Worm (Caenorhabditis elegans) whole organism, L4 larva: ENCODE results near the gene C15H11.13.

Experiments used
- F10B5.3 ChIP-seq: sonication (generic microtip); optimal IDR thresholded peaks from 2 replicates; lab custom pipeline; 2016; ENCODE audit warnings: mild to moderate bottlenecking, missing genetic modification characterization, missing compliant biosample characterization
- F44E2.7 ChIP-seq: fragments of 200-800 bp; sonication (Bioruptor generic); IDR thresholded peaks from 2 replicates; pipeline ENCODE4 v2.1.2; 2022; ENCODE audit warnings: missing genetic modification characterization, missing compliant biosample characterization
- F49E8.2 ChIP-seq: sonication (generic microtip); optimal IDR thresholded peaks from 2 replicates; lab custom pipeline; 2016; ENCODE audit warnings: missing compliant biosample characterization, mild to moderate bottlenecking, missing genetic modification characterization, borderline replicate concordance
- R02D3.7 ChIP-seq: fragments of 150-350 bp; sonication (generic microtip); optimal IDR thresholded peaks from 3 replicates; lab custom pipeline; 2014; ENCODE audit warnings: missing biosample characterization, missing genetic modification characterization
- T26A8.4 ChIP-seq: fragments of 200-800 bp; sonication (Bioruptor generic); IDR thresholded peaks from 2 replicates; pipeline ENCODE4 v1.3.6; 2022; ENCODE audit warnings: missing genetic modification characterization, missing compliant biosample characterization
- Y5F2A.4 ChIP-seq: fragments of 200-800 bp; sonication (Bioruptor generic); optimal IDR thresholded peaks from 2 replicates; lab custom pipeline; 2018; ENCODE audit warnings: mild to moderate bottlenecking, missing genetic modification characterization, missing compliant biosample characterization
- Y75B8A.6 ChIP-seq: fragments of 200-800 bp; sonication (Bioruptor generic); IDR thresholded peaks from 2 replicates; pipeline ENCODE4 v1.3.6; 2022; ENCODE audit warnings: missing genetic modification reagents, missing genetic modification characterization, missing compliant biosample characterization
- ZK337.2 ChIP-seq: fragments of 200-800 bp; sonication (Bioruptor generic); IDR thresholded peaks from 2 replicates; pipeline ENCODE4 v1.3.6; 2022; ENCODE audit warnings: missing genetic modification reagents, missing genetic modification characterization, missing compliant biosample characterization
- aha-1 ChIP-seq: fragments of 150-350 bp; peaks from one replicate; lab custom pipeline; 2014; ENCODE audit warnings: missing biosample characterization, missing genetic modification characterization
- ama-1 ChIP-seq: fragments of 150-350 bp; optimal IDR thresholded peaks from 2 replicates; lab custom pipeline; 2014; ENCODE audit warnings: inconsistent platforms, mixed read lengths
- arid-1 ChIP-seq: fragments of 200-800 bp; sonication (Bioruptor generic); conservative IDR thresholded peaks from 2 replicates; pipeline ENCODE4 v1.3.6; 2022; ENCODE audit warnings: missing genetic modification reagents, missing genetic modification characterization, missing compliant biosample characterization
- ceh-28 ChIP-seq: fragments of 150-350 bp; optimal IDR thresholded peaks from 2 replicates; lab custom pipeline; 2014; ENCODE audit warnings: missing biosample characterization, missing genetic modification reagents, missing genetic modification characterization
- ceh-32 ChIP-seq: sonication (generic microtip); optimal IDR thresholded peaks from 2 replicates; lab custom pipeline; 2016; ENCODE audit warnings: mild to moderate bottlenecking, missing genetic modification characterization, missing compliant biosample characterization; ENCODE audit not compliant: poor library complexity
- ceh-44 ChIP-seq: fragments of 200-800 bp; sonication (Bioruptor generic); IDR thresholded peaks from 2 replicates; pipeline ENCODE4 v1.3.6; 2022; ENCODE audit warnings: missing genetic modification reagents, missing genetic modification characterization, missing compliant biosample characterization
- cey-2 ChIP-seq: sonication (generic microtip); optimal IDR thresholded peaks from 3 replicates; lab custom pipeline; 2017; ENCODE audit warnings: missing genetic modification characterization, mild to moderate bottlenecking, missing compliant biosample characterization, antibody characterized with exemption, borderline replicate concordance; ENCODE audit not compliant: insufficient read depth
- daf-12 ChIP-seq: fragments of 150-350 bp; optimal IDR thresholded peaks from 2 replicates; lab custom pipeline; 2014; ENCODE audit warnings: missing biosample characterization, missing genetic modification reagents, missing genetic modification characterization
- daf-16 ChIP-seq, 3 experiments: sonication (generic microtip); optimal IDR thresholded peaks; 2 replicates each; lab custom pipeline; 2016 to 2017; ENCODE audit warnings: missing genetic modification characterization in 3 of 3, missing genetic modification reagents in 3 of 3, mild to moderate bottlenecking in 2 of 3, missing compliant biosample characterization in 2 of 3, missing biosample characterization in 1 of 3, moderate library complexity in 1 of 3
- daf-19 ChIP-seq: fragments of 200-800 bp; sonication (Bioruptor generic); conservative IDR thresholded peaks from 2 replicates; pipeline ENCODE4 v1.3.6; 2022; ENCODE audit warnings: missing genetic modification characterization, missing compliant biosample characterization
- dmd-6 ChIP-seq: fragments of 200-800 bp; sonication (Bioruptor generic); IDR thresholded peaks from 2 replicates; pipeline ENCODE4 v1.3.6; 2022; ENCODE audit warnings: missing genetic modification reagents, missing genetic modification characterization, missing compliant biosample characterization
- dpl-1 ChIP-seq: fragments of 150-350 bp; optimal IDR thresholded peaks from 2 replicates; lab custom pipeline; 2014; ENCODE audit warnings: missing biosample characterization, missing genetic modification reagents, missing genetic modification characterization
- egl-27 ChIP-seq: sonication (generic microtip); optimal IDR thresholded peaks from 3 replicates; lab custom pipeline; 2017; ENCODE audit warnings: missing biosample characterization, missing genetic modification reagents, missing genetic modification characterization
- fkh-10 ChIP-seq: fragments of 150-350 bp; optimal IDR thresholded peaks from 2 replicates; lab custom pipeline; 2014; ENCODE audit warnings: missing biosample characterization, missing genetic modification reagents, missing genetic modification characterization
- hlh-11 ChIP-seq: fragments of 200-800 bp; sonication (Bioruptor generic); optimal IDR thresholded peaks from 2 replicates; lab custom pipeline; 2018; ENCODE audit warnings: mild to moderate bottlenecking, missing genetic modification characterization, missing compliant biosample characterization
- hlh-30 ChIP-seq: sonication (generic microtip); optimal IDR thresholded peaks from 2 replicates; lab custom pipeline; 2017; ENCODE audit warnings: antibody characterized with exemption, mild to moderate bottlenecking, missing genetic modification characterization, missing compliant biosample characterization; ENCODE audit not compliant: insufficient read depth
- hmg-1.1 ChIP-seq: fragments of 200-800 bp; sonication (Bioruptor generic); IDR thresholded peaks from 2 replicates; pipeline ENCODE4 v1.3.6; 2022; ENCODE audit warnings: missing genetic modification reagents, missing genetic modification characterization, missing compliant biosample characterization
- lim-7 ChIP-seq: fragments of 200-800 bp; sonication (Bioruptor generic); IDR thresholded peaks from 2 replicates; pipeline ENCODE4 v1.3.6; 2022; ENCODE audit warnings: missing genetic modification characterization, missing compliant biosample characterization
- lin-1 ChIP-seq: fragments of 200-800 bp; sonication (Bioruptor generic); IDR thresholded peaks from 2 replicates; pipeline ENCODE4 v1.3.6; 2022; ENCODE audit warnings: missing genetic modification reagents, missing genetic modification characterization, missing compliant biosample characterization
- lin-13 ChIP-seq: fragments of 150-350 bp; optimal IDR thresholded peaks from 2 replicates; lab custom pipeline; 2014; ENCODE audit warnings: missing biosample characterization, missing genetic modification reagents, missing genetic modification characterization
- lin-15B ChIP-seq: fragments of 150-350 bp; sonication (generic microtip); optimal IDR thresholded peaks from 3 replicates; lab custom pipeline; 2014; ENCODE audit warnings: missing biosample characterization, missing genetic modification characterization
- lin-38 ChIP-seq: fragments of 200-800 bp; sonication (Bioruptor generic); IDR thresholded peaks from 2 replicates; pipeline ENCODE4 v1.3.6; 2022; ENCODE audit warnings: missing genetic modification reagents, missing genetic modification characterization, missing compliant biosample characterization
- lir-3 ChIP-seq: sonication (generic microtip); optimal IDR thresholded peaks from 2 replicates; lab custom pipeline; 2016; ENCODE audit warnings: mild to moderate bottlenecking, missing genetic modification characterization, missing compliant biosample characterization
- lsy-2 ChIP-seq, 2 experiments: fragments of 150-350 bp in 1 of 2; sonication (generic microtip) in 1 of 2; optimal IDR thresholded peaks; 2 replicates each; lab custom pipeline; 2014 to 2017; ENCODE audit warnings: missing biosample characterization in 2 of 2, missing genetic modification characterization in 2 of 2
- madf-9 ChIP-seq: fragments of 200-800 bp; sonication (Bioruptor generic); conservative IDR thresholded peaks from 2 replicates; pipeline ENCODE4 v1.3.6; 2022; ENCODE audit warnings: missing genetic modification reagents, missing genetic modification characterization, missing compliant biosample characterization
- mep-1 ChIP-seq: fragments of 150-350 bp; sonication (generic microtip); optimal IDR thresholded peaks from 3 replicates; lab custom pipeline; 2014; ENCODE audit warnings: missing biosample characterization, missing genetic modification characterization
- mes-2 ChIP-seq: sonication (generic microtip); optimal IDR thresholded peaks from 2 replicates; lab custom pipeline; 2016; ENCODE audit warnings: missing genotype, mild to moderate bottlenecking, missing genetic modification characterization, missing compliant biosample characterization; ENCODE audit not compliant: poor library complexity, severe bottlenecking
- mxl-2 ChIP-seq: fragments of 200-800 bp; sonication (Bioruptor generic); conservative IDR thresholded peaks from 2 replicates; pipeline ENCODE4 v1.3.6; 2022; ENCODE audit warnings: missing genetic modification reagents, missing genetic modification characterization, missing compliant biosample characterization
- nhr-10 ChIP-seq: fragments of 150-350 bp; optimal IDR thresholded peaks from 2 replicates; lab custom pipeline; 2014; ENCODE audit warnings: missing biosample characterization, missing genetic modification characterization
- nhr-11 ChIP-seq: fragments of 150-350 bp; optimal IDR thresholded peaks from 2 replicates; lab custom pipeline; 2014; ENCODE audit warnings: missing biosample characterization, missing genetic modification characterization
- nhr-237 ChIP-seq: sonication (generic microtip); optimal IDR thresholded peaks from 2 replicates; lab custom pipeline; 2017; ENCODE audit warnings: missing biosample characterization, missing genetic modification characterization
- nhr-28 ChIP-seq: fragments of 150-350 bp; optimal IDR thresholded peaks from 2 replicates; lab custom pipeline; 2014; ENCODE audit warnings: missing biosample characterization, missing genetic modification characterization
- nhr-42 ChIP-seq: fragments of 200-800 bp; sonication (Bioruptor generic); IDR thresholded peaks from 2 replicates; pipeline ENCODE4 v1.3.6; 2022; ENCODE audit warnings: missing genetic modification characterization, missing compliant biosample characterization
- nhr-6 ChIP-seq: fragments of 150-350 bp; optimal IDR thresholded peaks from 2 replicates; lab custom pipeline; 2014; ENCODE audit warnings: missing biosample characterization, missing genetic modification characterization
- php-3 ChIP-seq: fragments of 200-800 bp; sonication (Bioruptor generic); IDR thresholded peaks from 2 replicates; pipeline ENCODE4 v1.3.6; 2022; ENCODE audit warnings: missing genetic modification reagents, missing genetic modification characterization, missing compliant biosample characterization
- pqm-1 ChIP-seq: sonication (generic microtip); optimal IDR thresholded peaks from 2 replicates; lab custom pipeline; 2017; ENCODE audit warnings: missing biosample characterization, missing genetic modification characterization
- rbr-2 ChIP-seq: sonication (generic microtip); optimal IDR thresholded peaks from 2 replicates; lab custom pipeline; 2016; ENCODE audit warnings: missing genotype, missing genetic modification characterization, missing compliant biosample characterization
- sdz-12 ChIP-seq: fragments of 200-800 bp; sonication (Bioruptor generic); optimal IDR thresholded peaks from 2 replicates; lab custom pipeline; 2018; ENCODE audit warnings: mild to moderate bottlenecking, missing genetic modification characterization, missing compliant biosample characterization
- snpc-4 ChIP-seq: fragments of 150-350 bp; optimal IDR thresholded peaks from 2 replicates; lab custom pipeline; 2014; ENCODE audit warnings: missing biosample characterization, missing genetic modification characterization
- unc-39 ChIP-seq: sonication (generic microtip); optimal IDR thresholded peaks from 2 replicates; lab custom pipeline; 2017; ENCODE audit warnings: missing biosample characterization, missing genetic modification characterization
- vab-7 ChIP-seq: fragments of 200-800 bp; sonication (Bioruptor generic); IDR thresholded peaks from 2 replicates; pipeline ENCODE4 v1.3.6; 2022; ENCODE audit warnings: missing genetic modification reagents, missing genetic modification characterization, missing compliant biosample characterization
- zag-1 ChIP-seq: fragments of 150-350 bp; optimal IDR thresholded peaks from 2 replicates; lab custom pipeline; 2014; ENCODE audit warnings: missing biosample characterization, missing genetic modification characterization
- ztf-11 ChIP-seq: fragments of 150-350 bp; optimal IDR thresholded peaks from 2 replicates; lab custom pipeline; 2014; ENCODE audit warnings: missing biosample characterization, missing genetic modification characterization

Gene C15H11.13

DNA sequence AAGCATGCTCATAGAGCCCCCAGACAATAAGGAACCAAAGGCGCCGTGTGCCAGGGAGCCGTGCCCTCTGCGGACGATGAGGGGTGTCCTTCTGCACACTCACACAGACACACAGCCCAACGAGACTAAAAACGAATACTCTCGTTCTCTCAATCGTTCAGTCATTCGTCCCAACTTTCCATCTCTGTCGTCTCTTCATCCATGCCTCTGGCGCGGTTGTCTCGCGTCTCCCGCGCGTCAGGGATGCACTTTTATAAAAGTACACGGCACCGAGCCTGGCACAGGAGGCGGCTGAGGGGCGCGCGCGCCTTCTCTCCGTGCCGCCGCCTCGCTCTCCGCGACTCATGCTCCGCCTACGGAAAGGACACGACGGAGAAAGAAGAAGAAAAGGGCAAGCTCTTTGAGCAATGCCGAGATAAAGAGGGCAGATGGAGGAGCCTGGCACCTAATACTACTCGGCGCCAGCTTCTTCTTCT is 28.3 kb upstream of the C15H11.13 start (continued):
- TF ChIP-seq snpc-4 (tag; lab: Kevin White, UChicago) (no peak), mes-2 (peak; percentile 56), hlh-30 (tag; lab: Kevin White, UChicago) (peak; percentile 91), dpl-1 (GFP tag; lab: Kevin White, UChicago) (peak; percentile 44), pqm-1 (tag; lab: Kevin White, UChicago) (no peak), madf-9 (GFP tag; lab: Robert Waterston, UW) (peak; percentile 99), mep-1 (tag; lab: Kevin White, UChicago) (peak; percentile 81), dmd-6 (GFP tag; lab: Robert Waterston, UW) (peak; percentile 55), php-3 (GFP tag; lab: Robert Waterston, UW) (peak; percentile 68; the same call in 1 of the 2 replicates), arid-1 (GFP tag; lab: Robert Waterston, UW) (peak; percentile 50; the same call in 1 of the 2 replicates), nhr-6 (tag; lab: Kevin White, UChicago) (peak; percentile 27), F49E8.2 (tag; lab: Kevin White, UChicago) (no peak), lsy-2 (tag; optimal IDR thresholded peaks at IDR 0.05; lab: Kevin White, UChicago) (peak; percentile 65 to 79), lim-7 (GFP tag; lab: Robert Waterston, UW) (no peak), sdz-12 (GFP tag; lab: Kevin White, UChicago) (no peak), ztf-11 (no peak), ceh-28 (tag; lab: Kevin White, UChicago) (no peak), daf-19 (GFP tag; lab: Robert Waterston, UW) (no peak), daf-16 (GFP tag; optimal IDR thresholded peaks at IDR 0.05; lab: Kevin White, UChicago) (peak; percentile 44 to 58), daf-16 (tag; optimal IDR thresholded peaks at IDR 0.05; lab: Kevin White, UChicago) (peak; percentile 69), rbr-2 (tag; lab: Kevin White, UChicago) (peak; percentile 87), nhr-11 (tag; lab: Kevin White, UChicago) (peak; percentile 64), ZK337.2 (GFP tag; lab: Robert Waterston, UW) (no peak), R02D3.7 (tag; lab: Kevin White, UChicago) (no peak), vab-7 (peak; percentile 34; the same call in 1 of the 2 replicates), hmg-1.1 (GFP tag; lab: Robert Waterston, UW) (peak; percentile 92), T26A8.4 (0 out of 2 replicates have a peak, but pooled peaks have one; percentile 66), F44E2.7 (no peak), ama-1 (lab: Kevin White, UChicago) (no peak), hlh-11 (tag; lab: Kevin White, UChicago) (peak; percentile 96), lir-3 (peak; percentile 45), lin-13 (peak; percentile 33), nhr-28 (peak; percentile 78), F10B5.3 (tag; lab: Kevin White, UChicago) (peak; percentile 25), daf-12 (tag; lab: Kevin White, UChicago) (peak; percentile 46), nhr-42 (0 out of 2 replicates have a peak, but pooled peaks have one; percentile 56), aha-1 (tag; lab: Kevin White, UChicago) (peak; percentile 96), cey-2 (tag; lab: Kevin White, UChicago) (no peak), nhr-10 (tag; lab: Kevin White, UChicago) (peak; percentile 81), zag-1 (tag; lab: Kevin White, UChicago) (no peak), ceh-44 (peak; percentile 21; the same call in 1 of the 2 replicates), egl-27 (tag; lab: Kevin White, UChicago) (peak; percentile 58), ceh-32 (tag; lab: Kevin White, UChicago) (peak; percentile 65), unc-39 (tag; lab: Kevin White, UChicago) (no peak), mxl-2 (no peak), Y75B8A.6 (GFP tag; lab: Robert Waterston, UW) (no peak), lin-38 (GFP tag; lab: Robert Waterston, UW) (peak; percentile 55), Y5F2A.4 (GFP tag; lab: Kevin White, UChicago) (no peak), fkh-10 (GFP tag; lab: Kevin White, UChicago) (peak; percentile 52), lin-1 (GFP tag; lab: Robert Waterston, UW) (no peak), lin-15B (tag; lab: Kevin White, UChicago) (no peak), nhr-237 (no peak)
